In genomic region chr3R:6409153-6409571, dm6 we compare ENCODE assay signal across 5 fruit fly cellular contexts.
TF ChIP-seq lines count a peak whose summit lies in the region.

No protein-coding gene starts in this region.

- TF ChIP-seq CTCF in whole organism, embryonic (GFP tag; optimal IDR thresholded peaks at IDR 0.05; lab: Kevin White, UChicago): no peak

TF ChIP-seq in whole organism, adult, 20 proteins besides CTCF, POLR2A, EP300 and RAD21 (continues in another document):
- TF ChIP-seq CG7045 (GFP tag; optimal IDR thresholded peaks at IDR 0.05; lab: Kevin White, UChicago) (no peak), CG1620 (GFP tag; optimal IDR thresholded peaks at IDR 0.05; lab: Kevin White, UChicago) (no peak), CG33017 (tag; optimal IDR thresholded peaks at IDR 0.05; lab: Kevin White, UChicago) (no peak), Hr96 (GFP tag; optimal IDR thresholded peaks at IDR 0.05; lab: Kevin White, UChicago) (no peak), bab1 (GFP tag; optimal IDR thresholded peaks at IDR 0.05; lab: Kevin White, UChicago) (no peak), cnc (optimal IDR thresholded peaks at IDR 0.05; lab: Kevin White, UChicago) (no peak), Clk (GFP tag; optimal IDR thresholded peaks at IDR 0.05; lab: Kevin White, UChicago) (no peak), cic (GFP tag; optimal IDR thresholded peaks at IDR 0.05; lab: Kevin White, UChicago) (peak; percentile 67), ovo (GFP tag; optimal IDR thresholded peaks at IDR 0.05; lab: Kevin White, UChicago) (peak; percentile 43), Crg-1 (GFP tag; optimal IDR thresholded peaks at IDR 0.05; lab: Kevin White, UChicago) (no peak), CG14711 (tag; optimal IDR thresholded peaks at IDR 0.05; lab: Kevin White, UChicago) (no peak), tj (GFP tag; optimal IDR thresholded peaks at IDR 0.05; lab: Kevin White, UChicago) (no peak), toe (GFP tag; optimal IDR thresholded peaks at IDR 0.05; lab: Kevin White, UChicago) (no peak), pad (GFP tag; optimal IDR thresholded peaks at IDR 0.05; lab: Kevin White, UChicago) (peak; percentile 6), CG7101 (tag; optimal IDR thresholded peaks at IDR 0.05; lab: Kevin White, UChicago) (no peak), kay (GFP tag; lab: Kevin White, UChicago; ENCODE audit: borderline replicate concordance) (peak; percentile 95), CG11617 (GFP tag; optimal IDR thresholded peaks at IDR 0.05; lab: Kevin White, UChicago) (no peak), Mnt (GFP tag; optimal IDR thresholded peaks at IDR 0.05; lab: Kevin White, UChicago) (peak; percentile 43), CG5204 (GFP tag; optimal IDR thresholded peaks at IDR 0.05; lab: Kevin White, UChicago) (no peak)

TF ChIP-seq in whole organism, embryonic, 481 proteins besides CTCF, POLR2A, EP300 and RAD21 (continues in another document):
- TF ChIP-seq Ada2b (GFP tag; IDR thresholded peaks at IDR 0.05; lab: Robert Waterston, UW) (no peak), Antp (GFP tag; optimal IDR thresholded peaks at IDR 0.05; lab: Kevin White, UChicago) (no peak), Jarid2 (GFP tag; optimal IDR thresholded peaks at IDR 0.05; lab: Kevin White, UChicago) (no peak), croc (GFP tag; conservative IDR thresholded peaks at IDR 0.05; lab: Robert Waterston, UW) (no peak), B-H1 (GFP tag; IDR thresholded peaks at IDR 0.05; lab: Robert Waterston, UW) (no peak), dmrt99B (tag; optimal IDR thresholded peaks at IDR 0.05; lab: Kevin White, UChicago) (no peak), nom (GFP tag; optimal IDR thresholded peaks at IDR 0.05; lab: Kevin White, UChicago) (peak; percentile 87), da (GFP tag; optimal IDR thresholded peaks at IDR 0.05; lab: Kevin White, UChicago) (no peak), CG4360 (GFP tag; IDR thresholded peaks at IDR 0.05; lab: Robert Waterston, UW) (peak; percentile 96), CG11247 (GFP tag; IDR thresholded peaks at IDR 0.05; lab: Robert Waterston, UW) (no peak), grn (GFP tag; optimal IDR thresholded peaks at IDR 0.05; lab: Kevin White, UChicago) (no peak), CG1529 (GFP tag; optimal IDR thresholded peaks at IDR 0.05; lab: Kevin White, UChicago) (no peak), hb (GFP tag; IDR thresholded peaks at IDR 0.05; lab: Robert Waterston, UW; ENCODE audit: partially characterized antibody) (no peak), CG13894 (tag; optimal IDR thresholded peaks at IDR 0.05; lab: Kevin White, UChicago) (no peak), fd64A (GFP tag; optimal IDR thresholded peaks at IDR 0.05; lab: Kevin White, UChicago) (peak; percentile 4), Vsx1 (GFP tag; optimal IDR thresholded peaks at IDR 0.05; lab: Kevin White, UChicago) (no peak), CG10654 (GFP tag; optimal IDR thresholded peaks at IDR 0.05; lab: Kevin White, UChicago) (no peak), Asciz (GFP tag; optimal IDR thresholded peaks at IDR 0.05; lab: Kevin White, UChicago) (no peak), CG7987 (GFP tag; optimal IDR thresholded peaks at IDR 0.05; lab: Kevin White, UChicago) (no peak), pnt (GFP tag; optimal IDR thresholded peaks at IDR 0.05; lab: Kevin White, UChicago) (no peak)

TF ChIP-seq in whole organism, prepupa, 60 proteins besides CTCF, POLR2A, EP300 and RAD21 (continues in another document):
- TF ChIP-seq Sox102F (GFP tag; optimal IDR thresholded peaks at IDR 0.05; lab: Kevin White, UChicago) (no peak), vri (GFP tag; optimal IDR thresholded peaks at IDR 0.05; lab: Kevin White, UChicago) (peak; percentile 38), lz (GFP tag; optimal IDR thresholded peaks at IDR 0.05; lab: Kevin White, UChicago) (no peak), achi (GFP tag; optimal IDR thresholded peaks at IDR 0.05; lab: Kevin White, UChicago) (no peak), pdm3 (GFP tag; optimal IDR thresholded peaks at IDR 0.05; lab: Kevin White, UChicago) (no peak), CG6808 (GFP tag; optimal IDR thresholded peaks at IDR 0.05; lab: Kevin White, UChicago) (peak; percentile 62), Ets21C (GFP tag; optimal IDR thresholded peaks at IDR 0.05; lab: Kevin White, UChicago) (no peak), Lpt (GFP tag; optimal IDR thresholded peaks at IDR 0.05; lab: Kevin White, UChicago) (peak; percentile 50), dsx (GFP tag; optimal IDR thresholded peaks at IDR 0.05; lab: Kevin White, UChicago; ENCODE audit: poor library complexity, severe bottlenecking) (peak; percentile 93), salr (GFP tag; optimal IDR thresholded peaks at IDR 0.05; lab: Kevin White, UChicago) (no peak), CG3919 (GFP tag; optimal IDR thresholded peaks at IDR 0.05; lab: Kevin White, UChicago) (peak; percentile 50), Met (GFP tag; optimal IDR thresholded peaks at IDR 0.05; lab: Kevin White, UChicago) (no peak), CG10631 (GFP tag; optimal IDR thresholded peaks at IDR 0.05; lab: Kevin White, UChicago) (no peak), topi (GFP tag; optimal IDR thresholded peaks at IDR 0.05; lab: Kevin White, UChicago) (no peak), CG15336 (GFP tag; IDR thresholded peaks at IDR 0.05; lab: Robert Waterston, UW) (peak; percentile 25; the same call in 1 of the 2 replicates), fd59A (GFP tag; optimal IDR thresholded peaks at IDR 0.05; lab: Kevin White, UChicago) (no peak), CG6792 (GFP tag; optimal IDR thresholded peaks at IDR 0.05; lab: Kevin White, UChicago) (no peak), spab (GFP tag; optimal IDR thresholded peaks at IDR 0.05; lab: Kevin White, UChicago) (peak; percentile 42), CG11902 (GFP tag; optimal IDR thresholded peaks at IDR 0.05; lab: Kevin White, UChicago) (no peak), CG34406 (GFP tag; optimal IDR thresholded peaks at IDR 0.05; lab: Kevin White, UChicago) (peak; percentile 22)

TF ChIP-seq in whole organism, pupa, 21 proteins besides CTCF, POLR2A, EP300 and RAD21:
- TF ChIP-seq CG13204 (GFP tag; optimal IDR thresholded peaks at IDR 0.05; lab: Kevin White, UChicago): peak; percentile 72
- peak; percentile 53 for TF ChIP-seq CG32121 (GFP tag; IDR thresholded peaks at IDR 0.05; lab: Robert Waterston, UW)
- peak; percentile 16 for TF ChIP-seq CG8301 (tag; optimal IDR thresholded peaks at IDR 0.05; lab: Kevin White, UChicago)
- peak; percentile 64; the same call in 1 of the 3 replicates for TF ChIP-seq fd96Ca (GFP tag; IDR thresholded peaks at IDR 0.05; lab: Robert Waterston, UW)
- peak; percentile 62 for TF ChIP-seq CG12605 (GFP tag; IDR thresholded peaks at IDR 0.05; lab: Robert Waterston, UW)
- TF ChIP-seq CG10348 (GFP tag; IDR thresholded peaks at IDR 0.05; lab: Robert Waterston, UW): no peak
- peak; percentile 29 for TF ChIP-seq CG15710 (tag; optimal IDR thresholded peaks at IDR 0.05; lab: Kevin White, UChicago)
- peak; percentile 76 for TF ChIP-seq gl (tag; optimal IDR thresholded peaks at IDR 0.05; lab: Kevin White, UChicago)
- TF ChIP-seq CG34367 (tag; optimal IDR thresholded peaks at IDR 0.05; lab: Kevin White, UChicago): peak; percentile 10
- TF ChIP-seq CG9948 (tag; optimal IDR thresholded peaks at IDR 0.05; lab: Kevin White, UChicago): no peak
- no peak for TF ChIP-seq D1 (tag; optimal IDR thresholded peaks at IDR 0.05; lab: Kevin White, UChicago)
- TF ChIP-seq rn (GFP tag; IDR thresholded peaks at IDR 0.05; lab: Robert Waterston, UW): no peak
- TF ChIP-seq EcR (GFP tag; optimal IDR thresholded peaks at IDR 0.05; lab: Kevin White, UChicago): peak; percentile 95
- TF ChIP-seq CG4496 (GFP tag; IDR thresholded peaks at IDR 0.05; lab: Robert Waterston, UW): peak; percentile 46; the same call in 2 of the 3 replicates
- TF ChIP-seq CG17806 (tag; optimal IDR thresholded peaks at IDR 0.05; lab: Kevin White, UChicago): no peak
- TF ChIP-seq CG14655 (GFP tag; optimal IDR thresholded peaks at IDR 0.05; lab: Kevin White, UChicago): peak; percentile 26
- peak; percentile 27 for TF ChIP-seq CG8159 (tag; optimal IDR thresholded peaks at IDR 0.05; lab: Kevin White, UChicago)
- TF ChIP-seq Ets98B (GFP tag; IDR thresholded peaks at IDR 0.05; lab: Robert Waterston, UW): peak; percentile 50
- TF ChIP-seq Pif1B (GFP tag; optimal IDR thresholded peaks at IDR 0.05; lab: Kevin White, UChicago): peak; percentile 22
- TF ChIP-seq Pif1A (GFP tag; optimal IDR thresholded peaks at IDR 0.05; lab: Kevin White, UChicago): peak; percentile 10
- no peak for TF ChIP-seq Snoo (tag; optimal IDR thresholded peaks at IDR 0.05; lab: Kevin White, UChicago)

TF ChIP-seq in whole organism, wandering third instar larva, 38 proteins besides CTCF, POLR2A, EP300 and RAD21:
- TF ChIP-seq psq (GFP tag; optimal IDR thresholded peaks at IDR 0.05; lab: Kevin White, UChicago): peak; percentile 94
- TF ChIP-seq Sp1 (GFP tag; optimal IDR thresholded peaks at IDR 0.05; lab: Kevin White, UChicago): no peak
- TF ChIP-seq jim (GFP tag; optimal IDR thresholded peaks at IDR 0.05; lab: Kevin White, UChicago): no peak
- TF ChIP-seq fru (GFP tag; optimal IDR thresholded peaks at IDR 0.05; lab: Kevin White, UChicago): peak; percentile 7
- no peak for TF ChIP-seq lola (GFP tag; optimal IDR thresholded peaks at IDR 0.05; lab: Kevin White, UChicago)
- TF ChIP-seq Hnf4 (GFP tag; optimal IDR thresholded peaks at IDR 0.05; lab: Kevin White, UChicago): peak; percentile 46
- TF ChIP-seq Myc (optimal IDR thresholded peaks at IDR 0.05; lab: Kevin White, UChicago): no peak
- peak; percentile 22 for TF ChIP-seq br (GFP tag; optimal IDR thresholded peaks at IDR 0.05; lab: Kevin White, UChicago)
- no peak for TF ChIP-seq Rel (GFP tag; optimal IDR thresholded peaks at IDR 0.05; lab: Kevin White, UChicago)
- TF ChIP-seq Rel (tag; optimal IDR thresholded peaks at IDR 0.05; lab: Kevin White, UChicago): peak; percentile 65
